Fruit fly (Drosophila melanogaster) whole organism, pupa: ENCODE data around the gene Bdbt.

Experiments
- CG12605 ChIP-seq: fragments of 200-800 bp; sonication (Bioruptor generic); IDR thresholded peaks from 2 replicates; pipeline ENCODE4 v1.3.6; 2022; ENCODE audit warnings: missing biosample characterization, missing genetic modification characterization
- CG13204 ChIP-seq: fragments of 200-800 bp; sonication (Bioruptor generic); optimal IDR thresholded peaks from 2 replicates; lab custom pipeline; 2018; ENCODE audit warnings: missing biosample characterization, mild to moderate bottlenecking, missing genetic modification characterization, moderate library complexity
- CG14655 ChIP-seq: fragments of 200-800 bp; sonication (Bioruptor generic); optimal IDR thresholded peaks from 3 replicates; lab custom pipeline; 2017; ENCODE audit warnings: mild to moderate bottlenecking, missing biosample characterization, missing genetic modification reagents, missing genetic modification characterization
- CG15710 ChIP-seq: fragments of 200-800 bp; sonication (Bioruptor generic); optimal IDR thresholded peaks from 2 replicates; lab custom pipeline; 2018; ENCODE audit warnings: missing biosample characterization, mild to moderate bottlenecking, missing genetic modification characterization, moderate library complexity
- CG17806 ChIP-seq: fragments of 200-800 bp; sonication (Bioruptor generic); optimal IDR thresholded peaks from 2 replicates; lab custom pipeline; 2018; ENCODE audit warnings: missing biosample characterization, mild to moderate bottlenecking, missing genetic modification characterization, moderate library complexity
- CG34367 ChIP-seq: fragments of 200-800 bp; sonication (Bioruptor generic); optimal IDR thresholded peaks from 2 replicates; lab custom pipeline; 2018; ENCODE audit warnings: missing biosample characterization, mild to moderate bottlenecking, missing genetic modification characterization
- CG8301 ChIP-seq: fragments of 200-800 bp; sonication (Bioruptor generic); optimal IDR thresholded peaks from 2 replicates; lab custom pipeline; 2018; ENCODE audit warnings: missing biosample characterization, mild to moderate bottlenecking, missing genetic modification characterization
- CG9948 ChIP-seq: fragments of 200-800 bp; sonication (Bioruptor generic); optimal IDR thresholded peaks from 2 replicates; lab custom pipeline; 2018; ENCODE audit warnings: missing biosample characterization, mild to moderate bottlenecking, missing genetic modification characterization, moderate library complexity
- D1 ChIP-seq: fragments of 200-800 bp; sonication (Bioruptor generic); optimal IDR thresholded peaks from 2 replicates; lab custom pipeline; 2018; ENCODE audit warnings: missing biosample characterization, mild to moderate bottlenecking, missing genetic modification characterization, moderate library complexity
- Ets98B ChIP-seq: fragments of 200-800 bp; sonication (Bioruptor generic); IDR thresholded peaks from 2 replicates; pipeline ENCODE4 v1.3.6; 2022; ENCODE audit warnings: missing biosample characterization, missing genetic modification characterization
- Pif1A ChIP-seq: fragments of 200-800 bp; sonication (Bioruptor generic); optimal IDR thresholded peaks from 3 replicates; lab custom pipeline; 2016; ENCODE audit warnings: missing biosample characterization, missing genetic modification characterization
- Pif1B ChIP-seq: fragments of 200-800 bp; sonication (Bioruptor generic); optimal IDR thresholded peaks from 3 replicates; lab custom pipeline; 2016; ENCODE audit warnings: missing biosample characterization, missing genetic modification characterization
- fd96Ca ChIP-seq: fragments of 200-800 bp; sonication (Bioruptor generic); IDR thresholded peaks from 3 replicates; pipeline ENCODE4 v1.3.6; 2022; ENCODE audit warnings: missing biosample characterization, missing genetic modification characterization
- gl ChIP-seq: fragments of 200-800 bp; sonication (Bioruptor generic); optimal IDR thresholded peaks from 2 replicates; lab custom pipeline; 2018; ENCODE audit warnings: missing biosample characterization, mild to moderate bottlenecking, missing genetic modification characterization

DNA sequence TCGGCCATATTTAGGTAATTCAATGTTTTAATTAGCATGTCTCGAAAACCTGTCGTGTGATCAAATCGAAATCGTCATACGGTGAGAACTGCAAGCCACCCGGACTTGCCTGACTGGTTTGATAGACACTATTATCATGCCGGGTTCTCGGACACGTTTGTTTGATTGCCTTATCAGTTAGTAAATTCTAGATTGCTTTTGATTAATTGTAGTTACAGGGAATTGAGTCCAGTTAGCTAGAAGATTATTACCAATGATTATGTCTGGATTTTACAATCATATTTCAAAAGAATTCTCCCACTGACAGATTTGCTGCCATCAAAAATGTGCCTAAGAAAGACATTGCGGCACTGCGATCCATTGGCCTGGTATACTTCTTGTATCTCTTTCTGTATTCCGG, 8.9 kb downstream of the Bdbt start:
- TF ChIP-seq CG15710 (no peak), Pif1B (GFP tag; lab: Kevin White, UChicago) (no peak), CG14655 (GFP tag; lab: Kevin White, UChicago) (no peak), CG9948 (tag; lab: Kevin White, UChicago) (no peak), CG8301 (no peak), Ets98B (GFP tag; lab: Robert Waterston, UW) (no peak), CG13204 (GFP tag; lab: Kevin White, UChicago) (no peak), CG17806 (tag; lab: Kevin White, UChicago) (no peak), D1 (tag; lab: Kevin White, UChicago) (no peak), CG12605 (GFP tag; lab: Robert Waterston, UW) (no peak), CG34367 (tag; lab: Kevin White, UChicago) (no peak), fd96Ca (GFP tag; lab: Robert Waterston, UW) (no peak), gl (tag; lab: Kevin White, UChicago) (no peak), Pif1A (GFP tag; lab: Kevin White, UChicago) (no peak)
